Worm (Caenorhabditis elegans): ENCODE results near the gene C09G9.1.

The C09G9.1 gene

DNA sequence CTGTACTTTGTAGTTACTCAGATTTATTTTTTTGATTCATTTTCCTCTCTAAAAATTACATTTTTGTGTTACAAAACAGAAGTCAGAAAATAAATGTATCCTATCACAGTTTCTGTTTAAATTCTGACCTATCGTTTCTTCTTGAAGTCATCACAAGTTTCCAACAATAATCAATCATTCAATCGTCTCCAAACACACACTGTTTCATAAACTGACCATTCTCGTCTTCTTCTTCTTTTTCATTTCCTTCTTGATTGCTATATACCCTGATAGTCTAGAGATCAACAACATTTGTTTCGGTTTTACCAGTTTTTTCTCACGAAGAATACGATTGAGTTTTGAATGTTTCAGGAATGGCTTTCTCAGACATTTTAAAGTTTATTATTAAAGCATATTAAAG lies 50.1 kb downstream of the C09G9.1 start:
- TF ChIP-seq tab-1 (GFP tag; IDR thresholded peaks at IDR 0.05) (no peak), ztf-23 (GFP tag; IDR thresholded peaks at IDR 0.05) (no peak), cog-1 (tag; optimal IDR thresholded peaks at IDR 0.05) (no peak), med-1 (GFP tag; optimal IDR thresholded peaks at IDR 0.05; ENCODE audit: insufficient read depth) (no peak), ztf-29 (GFP tag; IDR thresholded peaks at IDR 0.05) (no peak), T22C8.4 (GFP tag; IDR thresholded peaks at IDR 0.05) (no peak), klf-2 (GFP tag; conservative IDR thresholded peaks at IDR 0.05) (no peak), flt-1 (GFP tag; IDR thresholded peaks at IDR 0.05) (no peak), ref-1 (GFP tag; conservative IDR thresholded peaks at IDR 0.05) (no peak)

DNA sequence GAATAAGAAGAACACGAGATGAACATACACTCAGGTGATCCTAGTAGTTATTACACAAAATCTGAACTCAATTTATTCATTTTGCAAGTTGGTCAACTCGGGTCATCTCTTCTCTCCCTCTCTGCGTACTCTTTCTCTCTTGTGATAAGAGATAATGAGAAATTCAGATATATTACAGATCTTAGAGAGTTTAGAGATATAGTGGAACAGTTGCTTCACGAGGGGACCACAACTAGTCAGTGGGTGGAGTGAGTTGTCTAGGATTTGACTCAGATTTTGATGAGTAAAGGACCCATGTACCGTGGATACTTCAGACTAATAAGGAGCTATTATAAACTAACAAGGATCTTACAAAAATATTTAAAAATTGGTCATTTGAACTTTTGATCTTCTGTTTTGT lies 51.7 kb downstream of the C09G9.1 start, which contains the start of gene exc-5:
Gene exc-5 (minus strand): TSS at position 57 of the 400 bp plus-strand sequence.
- TF ChIP-seq cog-1 (tag; optimal IDR thresholded peaks at IDR 0.05) (no peak), tab-1 (GFP tag; IDR thresholded peaks at IDR 0.05) (no peak), ref-1 (GFP tag; conservative IDR thresholded peaks at IDR 0.05) (no peak), ztf-23 (GFP tag; IDR thresholded peaks at IDR 0.05) (no peak), T22C8.4 (GFP tag; IDR thresholded peaks at IDR 0.05) (no peak), flt-1 (GFP tag; IDR thresholded peaks at IDR 0.05) (no peak), ztf-29 (GFP tag; IDR thresholded peaks at IDR 0.05) (no peak), med-1 (GFP tag; optimal IDR thresholded peaks at IDR 0.05; ENCODE audit: insufficient read depth) (no peak), klf-2 (GFP tag; conservative IDR thresholded peaks at IDR 0.05) (no peak)

All from whole organism, midembryonic.